Fruit fly (Drosophila melanogaster) whole organism, embryonic: ENCODE data around the gene Rpn12.

ENCODE experiments used
- CG10543 ChIP-seq: fragments of 200-800 bp; sonication (Bioruptor generic); optimal IDR thresholded peaks from 3 replicates; lab custom pipeline; 2017; ENCODE audit warnings: missing biosample characterization, mild to moderate bottlenecking, missing genetic modification characterization, moderate library complexity
- CG12236 ChIP-seq: fragments of 200-800 bp; sonication (Bioruptor generic); optimal IDR thresholded peaks from 2 replicates; lab custom pipeline; 2016; ENCODE audit warnings: missing biosample characterization, missing genetic modification characterization
- CG12299 ChIP-seq: fragments of 200-800 bp; sonication (Bioruptor generic); optimal IDR thresholded peaks from 2 replicates; lab custom pipeline; 2018; ENCODE audit warnings: missing biosample characterization, mild to moderate bottlenecking, missing genetic modification characterization
- CG13123 ChIP-seq: fragments of 200-800 bp; sonication (Bioruptor generic); optimal IDR thresholded peaks from 2 replicates; lab custom pipeline; 2016; ENCODE audit warnings: missing biosample characterization, missing genetic modification characterization
- CG13424 ChIP-seq: fragments of 200-800 bp; sonication (Bioruptor generic); optimal IDR thresholded peaks from 2 replicates; lab custom pipeline; 2019; ENCODE audit warnings: missing biosample characterization, mild to moderate bottlenecking, missing genetic modification characterization, moderate library complexity
- CG18764 ChIP-seq: fragments of 200-800 bp; sonication (Bioruptor generic); optimal IDR thresholded peaks from 3 replicates; lab custom pipeline; 2016; ENCODE audit warnings: missing biosample characterization, missing genetic modification characterization
- CG3281 ChIP-seq: fragments of 200-800 bp; sonication (Bioruptor generic); optimal IDR thresholded peaks from 3 replicates; lab custom pipeline; 2017; ENCODE audit warnings: missing biosample characterization, mild to moderate bottlenecking, missing genetic modification characterization
- CG4282 ChIP-seq: fragments of 200-800 bp; sonication (Bioruptor generic); optimal IDR thresholded peaks from 2 replicates; lab custom pipeline; 2016; ENCODE audit warnings: missing biosample characterization, missing genetic modification characterization
- CG4328 ChIP-seq: fragments of 200-800 bp; sonication (Bioruptor generic); optimal IDR thresholded peaks from 3 replicates; lab custom pipeline; 2017; ENCODE audit warnings: missing biosample characterization, missing genetic modification reagents, missing genetic modification characterization
- CG43689 ChIP-seq: fragments of 200-800 bp; sonication (Bioruptor generic); IDR thresholded peaks from 2 replicates; pipeline ENCODE4 v1.3.6; 2022; ENCODE audit warnings: missing biosample characterization, missing genetic modification characterization
- CG4820 ChIP-seq: fragments of 200-800 bp; sonication (Bioruptor generic); optimal IDR thresholded peaks from 3 replicates; lab custom pipeline; 2016; ENCODE audit warnings: missing biosample characterization, missing genetic modification characterization
- CG6272 ChIP-seq: fragments of 200-800 bp; sonication (Bioruptor generic); IDR thresholded peaks from 2 replicates; pipeline ENCODE4 v1.3.6; 2022; ENCODE audit warnings: missing biosample characterization, missing genetic modification characterization
- CG7357 ChIP-seq: fragments of 200-800 bp; sonication (Bioruptor generic); IDR thresholded peaks from 3 replicates; pipeline ENCODE4 v1.3.6; 2022; ENCODE audit warnings: missing biosample characterization, missing genetic modification characterization
- CG9817 ChIP-seq: fragments of 200-800 bp; sonication (Bioruptor generic); optimal IDR thresholded peaks from 2 replicates; lab custom pipeline; 2018; ENCODE audit warnings: missing biosample characterization, mild to moderate bottlenecking, missing genetic modification characterization, moderate library complexity
- CG9932 ChIP-seq: fragments of 200-800 bp; sonication (Bioruptor generic); IDR thresholded peaks from 2 replicates; pipeline ENCODE4 v1.3.6; 2022; ENCODE audit warnings: missing biosample characterization, missing genetic modification characterization
- CHES-1-like ChIP-seq: fragments of 200-800 bp; sonication (Bioruptor generic); optimal IDR thresholded peaks from 2 replicates; lab custom pipeline; 2016; ENCODE audit warnings: missing biosample characterization, missing genetic modification characterization
- CoRest ChIP-seq: fragments of 200-800 bp; sonication (Bioruptor generic); optimal IDR thresholded peaks from 3 replicates; lab custom pipeline; 2018; ENCODE audit warnings: missing biosample characterization, mild to moderate bottlenecking, missing genetic modification characterization, moderate library complexity
- CrebB ChIP-seq: fragments of 200-800 bp; sonication (Bioruptor generic); optimal IDR thresholded peaks from 3 replicates; lab custom pipeline; 2018; ENCODE audit warnings: missing biosample characterization, mild to moderate bottlenecking, missing genetic modification characterization
- Dll ChIP-seq: fragments of 200-800 bp; sonication (Bioruptor generic); IDR thresholded peaks from 4 replicates; pipeline ENCODE4 v1.3.6; 2022; ENCODE audit warnings: missing biosample characterization, missing genetic modification characterization; ENCODE audit not compliant: partially characterized antibody
- Dref ChIP-seq: fragments of 200-800 bp; sonication (Bioruptor generic); IDR thresholded peaks from 2 replicates; pipeline ENCODE4 v1.3.6; 2022; ENCODE audit warnings: missing biosample characterization, missing genetic modification characterization
- HmgD ChIP-seq: fragments of 200-800 bp; sonication (Bioruptor generic); optimal IDR thresholded peaks from 3 replicates; lab custom pipeline; 2016; ENCODE audit warnings: missing biosample characterization, missing genetic modification characterization
- Med ChIP-seq: fragments of 200-800 bp; sonication (Bioruptor generic); peaks from one replicate; lab custom pipeline; 2016; ENCODE audit warnings: missing biosample characterization, missing genetic modification characterization, mild to moderate bottlenecking, inconsistent platforms, moderate library complexity
- NFAT ChIP-seq: fragments of 200-800 bp; sonication (Bioruptor generic); IDR thresholded peaks from 2 replicates; pipeline ENCODE4 v1.3.6; 2022; ENCODE audit warnings: missing biosample characterization, missing genetic modification characterization
- Ravus ChIP-seq: fragments of 200-800 bp; sonication (Bioruptor generic); IDR thresholded peaks from 2 replicates; pipeline ENCODE4 v1.3.6; 2022; ENCODE audit warnings: missing biosample characterization, missing genetic modification characterization
- Sry-β ChIP-seq: fragments of 200-800 bp; sonication (Bioruptor generic); optimal IDR thresholded peaks from 2 replicates; lab custom pipeline; 2018; ENCODE audit warnings: missing biosample characterization, mild to moderate bottlenecking, missing genetic modification characterization, moderate library complexity
- Stat92E ChIP-seq, 3 experiments: fragments of >200 bp in 2 of 3; fragments of 200-800 bp in 1 of 3; sonication (Bioruptor generic) in 1 of 3; optimal IDR thresholded peaks; 2 replicates each; lab custom pipeline; 2017 to 2019; ENCODE audit warnings: missing biosample characterization in 3 of 3, missing genetic modification characterization in 3 of 3, mild to moderate bottlenecking in 1 of 3, moderate library complexity in 1 of 3
- TFAM ChIP-seq: fragments of 200-800 bp; sonication (Bioruptor generic); optimal IDR thresholded peaks from 2 replicates; lab custom pipeline; 2017; ENCODE audit warnings: missing biosample characterization, missing genetic modification characterization, inconsistent platforms
- Tbp ChIP-seq: fragments of >200 bp; optimal IDR thresholded peaks from 2 replicates; lab custom pipeline; 2018; ENCODE audit warnings: missing biosample characterization, missing genetic modification characterization
- al ChIP-seq: fragments of 200-800 bp; sonication (Bioruptor generic); IDR thresholded peaks from 2 replicates; pipeline ENCODE4 v1.3.6; 2022; ENCODE audit warnings: missing biosample characterization, missing genetic modification characterization
- cad ChIP-seq: fragments of >200 bp; optimal IDR thresholded peaks from 2 replicates; lab custom pipeline; 2017; ENCODE audit warnings: missing biosample characterization, missing genetic modification characterization
- chn ChIP-seq: fragments of 200-800 bp; sonication (Bioruptor generic); optimal IDR thresholded peaks from 2 replicates; lab custom pipeline; 2016; ENCODE audit warnings: missing biosample characterization, missing genetic modification characterization
- ftz-f1 ChIP-seq: fragments of 200-800 bp; sonication (Bioruptor generic); optimal IDR thresholded peaks from 2 replicates; lab custom pipeline; 2016; ENCODE audit warnings: missing biosample characterization, missing genetic modification characterization
- gfzf ChIP-seq: fragments of 200-800 bp; sonication (Bioruptor generic); optimal IDR thresholded peaks from 2 replicates; lab custom pipeline; 2016; ENCODE audit warnings: missing biosample characterization, mild to moderate bottlenecking, missing genetic modification characterization, moderate library complexity
- gsb-n ChIP-seq: fragments of 200-800 bp; sonication (Bioruptor generic); optimal IDR thresholded peaks from 3 replicates; lab custom pipeline; 2018; ENCODE audit warnings: missing biosample characterization, mild to moderate bottlenecking, missing genetic modification characterization
- hth ChIP-seq: fragments of >200 bp; optimal IDR thresholded peaks from 2 replicates; lab custom pipeline; 2017; ENCODE audit warnings: inconsistent platforms
- insv ChIP-seq, 2 experiments: fragments of 200-800 bp; sonication (Bioruptor generic); optimal IDR thresholded peaks; 3 replicates each; lab custom pipeline; 2016 to 2018; ENCODE audit warnings: missing biosample characterization in 2 of 2, missing genetic modification characterization in 2 of 2
- jigr1 ChIP-seq: fragments of 200-800 bp; sonication (Bioruptor generic); IDR thresholded peaks from 3 replicates; pipeline ENCODE4 v1.3.6; 2022; ENCODE audit warnings: missing biosample characterization, missing genetic modification characterization
- jing ChIP-seq: fragments of 200-800 bp; sonication (Bioruptor generic); optimal IDR thresholded peaks from 2 replicates; lab custom pipeline; 2018; ENCODE audit warnings: missing biosample characterization, mild to moderate bottlenecking, missing genetic modification characterization
- lbe ChIP-seq: fragments of 200-800 bp; sonication (Bioruptor generic); optimal IDR thresholded peaks from 2 replicates; lab custom pipeline; 2016; ENCODE audit warnings: missing biosample characterization, mild to moderate bottlenecking, missing genetic modification characterization
- lilli ChIP-seq: fragments of 200-800 bp; sonication (Bioruptor generic); optimal IDR thresholded peaks from 3 replicates; lab custom pipeline; 2016; ENCODE audit warnings: missing biosample characterization, missing genetic modification characterization
- lov ChIP-seq, 2 experiments: fragments of 200-800 bp in 1 of 2; fragments of >200 bp in 1 of 2; sonication (Bioruptor generic) in 1 of 2; IDR thresholded peaks in 1 of 2; optimal IDR thresholded peaks in 1 of 2; 2 replicates in 1 of 2; 3 replicates in 1 of 2; pipeline versions ENCODE4 v1.3.6 to Lab custom; 2017 to 2022; ENCODE audit warnings: missing biosample characterization in 1 of 2, missing genetic modification characterization in 1 of 2
- mam ChIP-seq: fragments of 200-800 bp; sonication (Bioruptor generic); optimal IDR thresholded peaks from 3 replicates; lab custom pipeline; 2016; ENCODE audit warnings: missing biosample characterization, missing genetic modification characterization
- mld ChIP-seq: fragments of 200-800 bp; sonication (Bioruptor generic); IDR thresholded peaks from 3 replicates; pipeline ENCODE4 v1.3.6; 2022; ENCODE audit warnings: missing biosample characterization, missing genetic modification characterization; ENCODE audit not compliant: partially characterized antibody
- nom ChIP-seq: fragments of 200-800 bp; sonication (Bioruptor generic); optimal IDR thresholded peaks from 2 replicates; lab custom pipeline; 2017; ENCODE audit warnings: missing biosample characterization, missing genetic modification characterization, mild to moderate bottlenecking, moderate library complexity, missing genetic modification reagents
- slp2 ChIP-seq: fragments of 200-800 bp; sonication (Bioruptor generic); optimal IDR thresholded peaks from 2 replicates; lab custom pipeline; 2016; ENCODE audit warnings: missing biosample characterization, missing genetic modification characterization
- sug ChIP-seq: fragments of 200-800 bp; optimal IDR thresholded peaks from 2 replicates; lab custom pipeline; 2019; ENCODE audit warnings: missing biosample characterization, mild to moderate bottlenecking, missing genetic modification characterization, moderate library complexity
- tna ChIP-seq: fragments of 200-800 bp; sonication (Bioruptor generic); IDR thresholded peaks from 2 replicates; pipeline ENCODE4 v1.3.6; 2022; ENCODE audit warnings: missing biosample characterization, missing genetic modification characterization; ENCODE audit not compliant: partially characterized antibody
- ttk ChIP-seq: fragments of 200-800 bp; sonication (Bioruptor generic); IDR thresholded peaks from 2 replicates; pipeline ENCODE4 v2.1.2; 2022; ENCODE audit warnings: missing biosample characterization, missing genetic modification characterization
- usp ChIP-seq: fragments of >200 bp; optimal IDR thresholded peaks from 2 replicates; lab custom pipeline; 2017; ENCODE audit warnings: missing biosample characterization, missing genetic modification characterization
- vvl ChIP-seq: fragments of 200-800 bp; sonication (Bioruptor generic); IDR thresholded peaks from 2 replicates; pipeline ENCODE4 v1.3.6; 2022; ENCODE audit warnings: missing biosample characterization, missing genetic modification characterization
- yki ChIP-seq: fragments of >200 bp; optimal IDR thresholded peaks from 3 replicates; lab custom pipeline; 2018

The Rpn12 gene

dm6 chr3L:16582678-16583315 lies at the start of gene Rpn12 (continued):
- TF ChIP-seq CG6272 (no peak), CG4820 (GFP tag; lab: Kevin White, UChicago) (no peak), Med (GFP tag; lab: Kevin White, UChicago) (peak; percentile 76), al (GFP tag; lab: Robert Waterston, UW) (peak; percentile 15; the same call in 1 of the 2 replicates), CG43689 (no peak), chn (GFP tag; lab: Kevin White, UChicago) (no peak), hth (lab: Kevin White, UChicago) (no peak), mam (peak; percentile 62), HmgD (GFP tag; lab: Kevin White, UChicago) (no peak), jigr1 (GFP tag; lab: Robert Waterston, UW) (no peak; the same call in 2 of the 3 replicates), CrebB (tag; lab: Kevin White, UChicago) (no peak), CG9932 (peak; percentile 53; the same call in 1 of the 2 replicates), Ravus (no peak), CG18764 (GFP tag; lab: Kevin White, UChicago) (no peak), lbe (GFP tag; lab: Kevin White, UChicago) (peak; percentile 27), nom (no peak), CG7357 (GFP tag; lab: Robert Waterston, UW) (no peak), Sry-β (no peak), insv (GFP tag; optimal IDR thresholded peaks at IDR 0.05; lab: Kevin White, UChicago) (no peak), CG4328 (no peak), TFAM (GFP tag; lab: Kevin White, UChicago) (no peak), mld (GFP tag; lab: Robert Waterston, UW) (0 out of 3 replicates have a peak, but pooled peaks have one; percentile 49), gsb-n (tag; lab: Kevin White, UChicago) (no peak), cad (no peak), gfzf (GFP tag; lab: Kevin White, UChicago) (peak; percentile 8), jing (GFP tag; lab: Kevin White, UChicago) (no peak), CG4282 (GFP tag; lab: Kevin White, UChicago) (no peak), NFAT (GFP tag; lab: Robert Waterston, UW) (peak; percentile 28; the same call in 1 of the 2 replicates), tna (GFP tag; lab: Robert Waterston, UW) (peak; percentile 80), lov (optimal IDR thresholded peaks at IDR 0.05; lab: Kevin White, UChicago) (no peak), lov (GFP tag; IDR thresholded peaks at IDR 0.05; lab: Robert Waterston, UW) (no peak), slp2 (peak; percentile 37), ttk (GFP tag; lab: Robert Waterston, UW) (no peak), usp (GFP tag; lab: Kevin White, UChicago) (no peak), sug (peak; percentile 38), CoRest (tag; lab: Kevin White, UChicago) (peak; percentile 47), CG12236 (GFP tag; lab: Kevin White, UChicago) (no peak), vvl (GFP tag; lab: Robert Waterston, UW) (peak; percentile 68), CG10543 (GFP tag; lab: Kevin White, UChicago) (peak; percentile 54), CG13123 (GFP tag; lab: Kevin White, UChicago) (no peak), CHES-1-like (GFP tag; lab: Kevin White, UChicago) (peak; percentile 36), Dll (peak; percentile 88), CG12299 (no peak), CG3281 (GFP tag; lab: Kevin White, UChicago) (peak; percentile 20), Dref (GFP tag; lab: Robert Waterston, UW) (peak; percentile 88), CG13424 (tag; lab: Kevin White, UChicago) (peak; percentile 61), ftz-f1 (GFP tag; lab: Kevin White, UChicago) (no peak), Tbp (GFP tag; lab: Kevin White, UChicago) (no peak), Stat92E (GFP tag; optimal IDR thresholded peaks at IDR 0.05; lab: Kevin White, UChicago) (no peak), yki (no peak), lilli (peak; percentile 58), CG9817 (tag; lab: Kevin White, UChicago) (peak; percentile 40)
